Fruit fly (Drosophila melanogaster) whole organism, embryonic: ENCODE results near the gene Nadsyn.

Experiments
- Atf3 ChIP-seq: fragments of 200-800 bp; sonication (Bioruptor generic); optimal IDR thresholded peaks from 3 replicates; lab custom pipeline; 2016; ENCODE audit warnings: missing biosample characterization, missing genetic modification characterization
- CG10321 ChIP-seq: fragments of 200-800 bp; sonication (Bioruptor generic); IDR thresholded peaks from 2 replicates; pipeline ENCODE4 v1.3.6; 2022; ENCODE audit warnings: missing biosample characterization, missing genetic modification characterization
- CG17802 ChIP-seq: fragments of 200-800 bp; sonication (Bioruptor generic); optimal IDR thresholded peaks from 2 replicates; lab custom pipeline; 2018; ENCODE audit warnings: missing biosample characterization, mild to moderate bottlenecking, missing genetic modification characterization, moderate library complexity
- CG4282 ChIP-seq: fragments of 200-800 bp; sonication (Bioruptor generic); optimal IDR thresholded peaks from 2 replicates; lab custom pipeline; 2016; ENCODE audit warnings: missing biosample characterization, missing genetic modification characterization
- CG7271 ChIP-seq: fragments of 200-800 bp; sonication (Bioruptor generic); optimal IDR thresholded peaks from 2 replicates; lab custom pipeline; 2018; ENCODE audit warnings: missing biosample characterization, mild to moderate bottlenecking, missing genetic modification characterization, moderate library complexity
- CG7987 ChIP-seq: fragments of 200-800 bp; sonication (Bioruptor generic); optimal IDR thresholded peaks from 2 replicates; lab custom pipeline; 2018; ENCODE audit warnings: missing biosample characterization, mild to moderate bottlenecking, missing genetic modification characterization, moderate library complexity
- GATAe ChIP-seq: fragments of 200-800 bp; sonication (Bioruptor generic); conservative IDR thresholded peaks from 2 replicates; pipeline ENCODE4 v1.3.6; 2022; ENCODE audit warnings: missing biosample characterization, missing genetic modification characterization
- YL-1 ChIP-seq: fragments of 200-800 bp; sonication (Bioruptor generic); optimal IDR thresholded peaks from 3 replicates; lab custom pipeline; 2017; ENCODE audit warnings: missing biosample characterization, mild to moderate bottlenecking, missing genetic modification characterization
- aop ChIP-seq: fragments of 200-800 bp; sonication (Bioruptor generic); IDR thresholded peaks from 2 replicates; pipeline ENCODE4 v1.3.6; 2022; ENCODE audit warnings: missing biosample characterization, missing genetic modification characterization
- corto ChIP-seq: fragments of 200-800 bp; sonication (Bioruptor generic); optimal IDR thresholded peaks from 2 replicates; lab custom pipeline; 2016; ENCODE audit warnings: missing biosample characterization, mild to moderate bottlenecking, missing genetic modification characterization, moderate library complexity
- crol ChIP-seq: fragments of 200-800 bp; sonication (Bioruptor generic); IDR thresholded peaks from 2 replicates; pipeline ENCODE4 v1.3.6; 2022; ENCODE audit warnings: missing biosample characterization, missing genetic modification characterization
- cwo ChIP-seq: fragments of 200-800 bp; sonication (Bioruptor generic); optimal IDR thresholded peaks from 3 replicates; lab custom pipeline; 2017; ENCODE audit warnings: missing biosample characterization, missing genetic modification characterization, mild to moderate bottlenecking, moderate library complexity, missing genetic modification reagents
- dm ChIP-seq: fragments of 200-800 bp; sonication (Bioruptor generic); optimal IDR thresholded peaks from 3 replicates; lab custom pipeline; 2016; ENCODE audit warnings: missing biosample characterization, missing genetic modification characterization
- dmrt99B ChIP-seq: fragments of 200-800 bp; sonication (Bioruptor generic); optimal IDR thresholded peaks from 2 replicates; lab custom pipeline; 2018; ENCODE audit warnings: missing biosample characterization, mild to moderate bottlenecking, missing genetic modification characterization, moderate library complexity
- mirr ChIP-seq: fragments of 200-800 bp; sonication (Bioruptor generic); optimal IDR thresholded peaks from 3 replicates; lab custom pipeline; 2018; ENCODE audit warnings: missing biosample characterization, mild to moderate bottlenecking, missing genetic modification characterization
- sna ChIP-seq: fragments of 200-800 bp; sonication (Bioruptor generic); IDR thresholded peaks from 2 replicates; pipeline ENCODE4 v1.3.6; 2022; ENCODE audit warnings: missing biosample characterization, missing genetic modification characterization; ENCODE audit not compliant: partially characterized antibody

Nadsyn gene

DNA sequence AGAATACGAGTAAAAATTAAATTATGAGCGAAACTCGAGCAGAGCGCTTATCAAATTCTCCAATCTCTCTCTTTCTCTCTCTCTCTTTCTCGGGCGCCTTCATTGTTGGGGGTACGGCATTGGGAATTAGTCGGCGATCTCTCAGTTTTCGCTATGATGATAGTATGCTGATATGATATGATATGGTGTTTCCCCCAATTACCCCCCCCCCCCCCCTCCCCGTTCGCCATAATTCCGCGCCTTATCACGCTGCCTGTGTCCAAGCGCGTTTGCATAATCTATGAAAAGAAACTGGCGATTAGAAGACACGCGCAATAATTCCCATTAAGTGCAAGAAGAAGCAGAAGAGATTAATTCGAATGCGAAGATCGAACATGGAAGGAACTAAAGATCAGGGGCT lies 81.3 kb downstream of the Nadsyn start (continued):
- peak; percentile 71 for TF ChIP-seq mirr
- TF ChIP-seq crol (GFP tag; lab: Robert Waterston, UW): peak; percentile 68
- TF ChIP-seq dm (GFP tag; lab: Kevin White, UChicago): no peak
- TF ChIP-seq GATAe (GFP tag; lab: Robert Waterston, UW): peak; percentile 52
- TF ChIP-seq sna (GFP tag; lab: Robert Waterston, UW): no peak
- no peak for TF ChIP-seq dmrt99B (tag; lab: Kevin White, UChicago)
- no peak for TF ChIP-seq CG4282 (GFP tag; lab: Kevin White, UChicago)
- TF ChIP-seq CG17802 (tag; lab: Kevin White, UChicago): no peak

DNA sequence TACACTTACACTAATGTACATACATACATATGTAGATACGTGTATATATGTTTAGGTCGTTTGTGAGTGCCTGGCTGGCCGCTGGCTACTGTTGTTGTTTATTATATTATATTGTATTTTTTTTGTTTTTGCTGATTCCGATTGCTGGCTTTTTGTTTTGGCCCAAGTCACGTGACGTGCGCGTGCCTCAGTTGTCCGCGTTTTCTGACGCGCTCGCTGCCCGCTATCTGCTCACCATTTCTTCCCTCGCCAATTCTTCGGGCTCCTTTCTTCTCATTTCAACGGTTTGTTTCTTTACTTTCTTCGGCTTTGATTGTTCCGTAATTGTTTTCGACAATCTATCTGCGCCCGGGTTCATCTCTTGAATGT lies 83.1 kb downstream of the Nadsyn start:
- TF ChIP-seq cwo (GFP tag; lab: Kevin White, UChicago) (peak; percentile 87), CG7987 (GFP tag; lab: Kevin White, UChicago) (peak; percentile 57), Atf3 (GFP tag; lab: Kevin White, UChicago) (no peak), YL-1 (GFP tag; lab: Kevin White, UChicago) (no peak), aop (no peak), CG7271 (tag; lab: Kevin White, UChicago) (no peak), CG10321 (GFP tag; lab: Robert Waterston, UW) (no peak), corto (GFP tag; lab: Kevin White, UChicago) (peak; percentile 5)
